Worm (Caenorhabditis elegans): ENCODE data around the gene lelo-2.

DNA sequence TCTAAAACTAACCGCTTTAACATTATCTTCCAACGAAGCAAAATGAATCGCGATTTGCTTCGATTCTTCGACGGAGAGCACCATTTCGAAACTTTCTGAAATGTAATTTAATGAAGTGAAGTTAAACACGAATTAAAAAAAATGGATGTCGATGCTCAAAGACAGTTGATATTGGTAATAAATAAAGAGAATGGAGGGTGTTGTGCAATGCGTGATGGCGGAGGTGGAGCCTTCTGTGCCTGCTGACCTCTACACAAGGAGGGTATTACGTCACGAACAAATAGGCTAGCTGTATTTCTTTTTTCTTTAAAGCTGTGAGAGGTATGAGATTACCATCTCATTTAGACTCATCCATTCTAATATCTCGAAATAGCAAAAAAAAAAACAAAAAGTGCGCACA, 28.6 kb upstream of the lelo-2 start, which contains the start of gene Y82E9BR.17:
- TF ChIP-seq unc-120 (tag; optimal IDR thresholded peaks at IDR 0.05; ENCODE audit: poor library complexity, severe bottlenecking) (no peak), nhr-12 (tag; optimal IDR thresholded peaks at IDR 0.05) (no peak), hlh-1 (tag; optimal IDR thresholded peaks at IDR 0.05) (no peak), pha-4 (tag; optimal IDR thresholded peaks at IDR 0.05) (no peak), unc-39 (tag; optimal IDR thresholded peaks at IDR 0.05) (no peak), mep-1 (tag; optimal IDR thresholded peaks at IDR 0.05) (no peak), elt-3 (tag; optimal IDR thresholded peaks at IDR 0.05) (no peak), nhr-237 (tag; optimal IDR thresholded peaks at IDR 0.05) (no peak), flh-1 (GFP tag; optimal IDR thresholded peaks at IDR 0.05) (no peak), lin-13 (tag; optimal IDR thresholded peaks at IDR 0.05) (no peak)

Data from whole organism, mixed stage, embryonic.